Worm (Caenorhabditis elegans) whole organism, L3 larva: ENCODE data around the gene ppt-1.
A peak's percentile ranks its signal among the peaks of the same experiment; 100 is the strongest.

Source experiments
- R02D3.7 ChIP-seq: fragments of 150-350 bp; optimal IDR thresholded peaks from 2 replicates; lab custom pipeline; 2014; ENCODE audit warnings: missing biosample characterization, missing genetic modification characterization
- elt-2 ChIP-seq: sonication (generic microtip); optimal IDR thresholded peaks from 2 replicates; lab custom pipeline; 2016; ENCODE audit warnings: missing genetic modification reagents, mild to moderate bottlenecking, missing genetic modification characterization, missing compliant biosample characterization
- jun-1 ChIP-seq: fragments of 150-350 bp; optimal IDR thresholded peaks from 2 replicates; lab custom pipeline; 2014; ENCODE audit warnings: missing biosample characterization, missing genetic modification reagents, missing genetic modification characterization
- nhr-28 ChIP-seq: fragments of 150-350 bp; optimal IDR thresholded peaks from 2 replicates; lab custom pipeline; 2014; ENCODE audit warnings: missing biosample characterization, missing genetic modification characterization
- pha-4 ChIP-seq: fragments of 150-350 bp; optimal IDR thresholded peaks from 2 replicates; lab custom pipeline; 2014; ENCODE audit warnings: missing biosample characterization, missing genetic modification reagents, missing genetic modification characterization
- pqm-1 ChIP-seq: fragments of 150-350 bp; optimal IDR thresholded peaks from 2 replicates; lab custom pipeline; 2017; ENCODE audit warnings: missing biosample characterization, missing genetic modification characterization, inconsistent platforms
- sea-2 ChIP-seq: fragments of 150-350 bp; sonication (generic microtip); optimal IDR thresholded peaks from 4 replicates; lab custom pipeline; 2014; ENCODE audit warnings: missing biosample characterization, missing genetic modification reagents, missing genetic modification characterization

The ppt-1 gene

ce11 chrV:6575406-6576130 is 50.6 kb downstream of the ppt-1 start, which contains the start of gene fut-2:
Gene fut-2 (minus strand): TSS chrV:6575890.
- TF ChIP-seq jun-1 (tag; lab: Kevin White, UChicago): peak; percentile 45
- TF ChIP-seq sea-2 (GFP tag; lab: Kevin White, UChicago): no peak
- TF ChIP-seq nhr-28 (tag; lab: Kevin White, UChicago): no peak
- TF ChIP-seq R02D3.7 (tag; lab: Kevin White, UChicago): no peak
- peak; percentile 92 for TF ChIP-seq elt-2 (tag; lab: Kevin White, UChicago)
- peak; percentile 56 for TF ChIP-seq pha-4 (tag; lab: Kevin White, UChicago)
- TF ChIP-seq pqm-1 (tag; lab: Kevin White, UChicago): peak; percentile 74
